Fruit fly (Drosophila melanogaster): Measurements from ENCODE around the gene Npc2h.

The Npc2h gene

DNA sequence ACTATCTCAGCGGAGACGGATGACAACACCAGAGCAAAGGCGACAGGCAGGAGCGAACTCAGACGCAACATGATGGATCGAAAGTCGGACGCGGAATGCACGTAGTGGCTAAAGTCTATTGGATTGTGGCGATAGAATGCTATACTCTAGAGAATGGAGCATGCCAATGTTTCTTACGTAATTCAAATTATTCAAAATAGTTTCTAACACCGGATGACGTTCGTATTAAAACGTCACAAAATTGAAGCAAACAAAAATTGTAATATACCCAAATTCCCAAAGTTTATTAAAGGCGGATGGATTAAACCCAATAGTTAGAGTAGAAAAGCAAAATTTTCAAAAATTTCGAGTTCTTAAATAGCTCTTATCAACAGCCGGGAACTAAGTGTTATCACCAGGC lies at the start of gene Npc2h:
Npc2h (minus strand) TSS at position 101 of the 400 bp plus-strand sequence.
- TF ChIP-seq Pdp1 (GFP tag; optimal IDR thresholded peaks at IDR 0.05) (peak in 1 of 2 experiments; percentile 55), nerfin-1 (tag; optimal IDR thresholded peaks at IDR 0.05) (no peak)

DNA sequence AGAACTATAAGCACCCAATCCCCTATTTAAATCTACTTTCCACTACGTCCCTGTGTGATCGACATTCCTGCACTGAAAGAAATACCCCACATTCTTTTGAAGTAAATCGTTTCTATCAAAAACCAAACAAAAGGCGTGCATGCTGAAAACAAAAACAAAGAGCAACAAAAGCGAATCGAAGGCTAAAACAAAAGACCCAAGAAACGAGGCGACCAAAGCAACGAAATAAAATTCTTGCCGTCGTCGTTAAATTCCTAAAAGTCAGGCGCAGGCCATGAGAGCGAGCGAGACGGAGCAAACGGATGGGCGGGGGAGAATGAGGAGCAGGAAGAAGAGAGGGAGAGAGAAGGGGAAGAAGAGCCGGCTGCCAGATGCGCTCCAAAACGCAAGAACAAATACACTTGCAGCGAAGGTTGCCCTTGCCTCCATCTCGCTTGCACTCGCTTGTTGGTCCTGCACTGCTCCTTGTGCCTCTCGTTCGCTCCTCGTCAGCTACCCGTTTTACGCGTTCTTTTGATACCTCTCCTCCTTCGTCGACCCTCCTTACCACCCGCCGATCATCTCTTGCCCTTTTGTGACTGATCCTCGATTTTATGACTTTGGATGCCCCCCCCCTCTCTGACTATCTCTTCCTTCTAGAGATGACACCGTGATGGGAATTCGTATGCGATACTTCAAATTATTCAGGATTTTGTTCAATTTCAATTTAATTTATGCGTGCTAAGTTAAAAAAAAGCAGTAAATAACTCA lies 48.6 kb upstream of the Npc2h start:
- TF ChIP-seq CG18262 (tag; optimal IDR thresholded peaks at IDR 0.05) (peak; percentile 18), twi (tag; optimal IDR thresholded peaks at IDR 0.05) (peak; percentile 87), Sry-δ (GFP tag; optimal IDR thresholded peaks at IDR 0.05) (peak; percentile 30), crol (GFP tag; IDR thresholded peaks at IDR 0.05) (peak; percentile 95), Fer2 (tag; optimal IDR thresholded peaks at IDR 0.05) (no peak), row (GFP tag; IDR thresholded peaks at IDR 0.05) (0 out of 3 replicates have a peak, but pooled peaks have one; percentile 30), Dll (GFP tag; IDR thresholded peaks at IDR 0.05; ENCODE audit: partially characterized antibody) (peak; percentile 71; the same call in 3 of the 4 replicates), ci (GFP tag; IDR thresholded peaks at IDR 0.05) (0 out of 3 replicates have a peak, but pooled peaks have one; percentile 17), Abd-B (GFP tag; optimal IDR thresholded peaks at IDR 0.05) (peak; percentile 28), pros (GFP tag; optimal IDR thresholded peaks at IDR 0.05) (peak; percentile 94), CG12219 (GFP tag; optimal IDR thresholded peaks at IDR 0.05) (peak; percentile 7), unpg (GFP tag; optimal IDR thresholded peaks at IDR 0.05) (no peak), lilli (GFP tag; optimal IDR thresholded peaks at IDR 0.05) (no peak), zf30C (GFP tag; optimal IDR thresholded peaks at IDR 0.05) (peak; percentile 96), CG13287 (GFP tag; IDR thresholded peaks at IDR 0.05; ENCODE audit: partially characterized antibody) (peak; percentile 13; the same call in 1 of the 2 replicates), CG10209 (GFP tag; optimal IDR thresholded peaks at IDR 0.05) (no peak), MBD-R2 (GFP tag; IDR thresholded peaks at IDR 0.05) (peak; percentile 10; the same call in 1 of the 2 replicates), chinmo (GFP tag; IDR thresholded peaks at IDR 0.05; ENCODE audit: partially characterized antibody) (0 out of 4 replicates have a peak, but pooled peaks have one; percentile 11), D (optimal IDR thresholded peaks at IDR 0.05) (peak; percentile 74), D (GFP tag; optimal IDR thresholded peaks at IDR 0.05) (no peak), br (optimal IDR thresholded peaks at IDR 0.05) (no peak), Hand (GFP tag; optimal IDR thresholded peaks at IDR 0.05) (no peak), CG2712 (tag; optimal IDR thresholded peaks at IDR 0.05) (peak; percentile 30), BEAF-32 (GFP tag; optimal IDR thresholded peaks at IDR 0.05) (peak; percentile 56), eyg (GFP tag; optimal IDR thresholded peaks at IDR 0.05) (no peak), Deaf1 (tag; optimal IDR thresholded peaks at IDR 0.05) (peak; percentile 58), bigmax (GFP tag; optimal IDR thresholded peaks at IDR 0.05) (no peak), Trl (optimal IDR thresholded peaks at IDR 0.05) (peak in 1 of 2 experiments; percentile 9), Trl (GFP tag; optimal IDR thresholded peaks at IDR 0.05) (no peak), CG12236 (GFP tag; optimal IDR thresholded peaks at IDR 0.05) (no peak), eve (GFP tag; optimal IDR thresholded peaks at IDR 0.05) (no peak), H2.0 (GFP tag; IDR thresholded peaks at IDR 0.05) (peak; percentile 1; the same call in 1 of the 2 replicates), rib (GFP tag; IDR thresholded peaks at IDR 0.05) (peak; percentile 55; the same call in 1 of the 2 replicates), CG9932 (GFP tag; IDR thresholded peaks at IDR 0.05) (peak; percentile 4; the same call in 1 of the 2 replicates), sens (GFP tag) (peak; percentile 72), nom (GFP tag; optimal IDR thresholded peaks at IDR 0.05) (peak; percentile 45), ATbp (GFP tag; optimal IDR thresholded peaks at IDR 0.05) (no peak), aop (GFP tag; IDR thresholded peaks at IDR 0.05) (peak; percentile 59), CG6791 (GFP tag; IDR thresholded peaks at IDR 0.05; ENCODE audit: partially characterized antibody) (peak; percentile 51; the same call in 2 of the 3 replicates), Lpt (GFP tag; optimal IDR thresholded peaks at IDR 0.05) (peak; percentile 6), cad (GFP tag; optimal IDR thresholded peaks at IDR 0.05) (peak; percentile 42), CG17359 (tag; optimal IDR thresholded peaks at IDR 0.05) (no peak), CkIIα-i1 (GFP tag; IDR thresholded peaks at IDR 0.05) (no peak), wdn (GFP tag; IDR thresholded peaks at IDR 0.05) (no peak), chn (GFP tag; optimal IDR thresholded peaks at IDR 0.05) (peak; percentile 22)

Measured in whole organism, embryonic.